Fruit fly (Drosophila melanogaster) whole organism, prepupa: ENCODE data around the gene CG15044.

Experiments
- Blimp-1 ChIP-seq: fragments of 200-800 bp; sonication (Bioruptor generic); optimal IDR thresholded peaks from 3 replicates; lab custom pipeline; 2017; ENCODE audit warnings: missing biosample characterization, missing genetic modification characterization, mild to moderate bottlenecking, moderate library complexity, missing genetic modification reagents
- CG3919 ChIP-seq: fragments of 200-800 bp; sonication (Bioruptor generic); optimal IDR thresholded peaks from 3 replicates; lab custom pipeline; 2016; ENCODE audit warnings: missing biosample characterization, missing genetic modification characterization
- CG6808 ChIP-seq: fragments of 200-800 bp; sonication (Bioruptor generic); optimal IDR thresholded peaks from 3 replicates; lab custom pipeline; 2017; ENCODE audit warnings: missing biosample characterization, missing genetic modification characterization, mild to moderate bottlenecking, moderate library complexity, missing genetic modification reagents
- Ets21C ChIP-seq: fragments of 200-800 bp; sonication (Bioruptor generic); optimal IDR thresholded peaks from 3 replicates; lab custom pipeline; 2016; ENCODE audit warnings: missing biosample characterization, missing genetic modification characterization
- Ets96B ChIP-seq: fragments of 200-800 bp; optimal IDR thresholded peaks from 2 replicates; lab custom pipeline; 2019; ENCODE audit warnings: missing biosample characterization, mild to moderate bottlenecking, missing genetic modification characterization, moderate library complexity
- Hr38 ChIP-seq: sonication (Bioruptor generic); optimal IDR thresholded peaks from 2 replicates; lab custom pipeline; 2016; ENCODE audit warnings: missing biosample characterization, missing genetic modification characterization
- Sox102F ChIP-seq: fragments of 200-800 bp; sonication (Bioruptor generic); optimal IDR thresholded peaks from 2 replicates; lab custom pipeline; 2016; ENCODE audit warnings: missing biosample characterization, mild to moderate bottlenecking, missing genetic modification characterization
- cyc ChIP-seq: fragments of 200-800 bp; sonication (Bioruptor generic); optimal IDR thresholded peaks from 3 replicates; lab custom pipeline; 2016; ENCODE audit warnings: missing biosample characterization, missing genetic modification characterization
- esn ChIP-seq: fragments of 200-800 bp; sonication (Bioruptor generic); optimal IDR thresholded peaks from 2 replicates; lab custom pipeline; 2016; ENCODE audit warnings: missing biosample characterization, mild to moderate bottlenecking, missing genetic modification characterization, moderate library complexity
- fkh ChIP-seq: fragments of 200-800 bp; sonication (Bioruptor generic); optimal IDR thresholded peaks from 3 replicates; lab custom pipeline; 2017; ENCODE audit warnings: missing biosample characterization, mild to moderate bottlenecking, missing genetic modification characterization, moderate library complexity
- lz ChIP-seq: fragments of 200-800 bp; sonication (Bioruptor generic); optimal IDR thresholded peaks from 3 replicates; lab custom pipeline; 2016; ENCODE audit warnings: missing biosample characterization, missing genetic modification characterization
- pdm3 ChIP-seq: fragments of 200-800 bp; sonication (Bioruptor generic); optimal IDR thresholded peaks from 3 replicates; lab custom pipeline; 2016; ENCODE audit warnings: missing biosample characterization, missing genetic modification characterization

DNA sequence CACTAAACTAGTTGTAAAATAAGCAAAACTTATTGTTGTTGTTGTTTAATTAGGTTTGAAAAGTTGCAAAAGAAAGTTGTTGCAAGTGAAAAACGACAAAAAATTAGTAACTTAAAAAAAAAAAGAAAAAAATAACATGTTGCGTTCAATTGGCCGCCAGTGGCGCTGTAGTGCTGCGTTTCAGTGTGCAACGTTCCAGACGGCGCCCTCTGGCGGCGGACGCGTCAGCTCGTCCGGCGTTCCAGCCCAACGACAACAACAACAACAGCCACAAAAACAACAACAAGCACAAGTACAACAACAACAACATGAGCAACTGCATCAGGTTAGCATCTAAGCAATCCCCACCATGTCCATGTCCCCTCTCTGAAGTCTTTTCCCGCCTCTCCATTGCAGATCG, 25.6 kb upstream of the CG15044 start:
- no peak for TF ChIP-seq CG3919 (GFP tag; lab: Kevin White, UChicago)
- peak; percentile 33 for TF ChIP-seq lz (GFP tag; lab: Kevin White, UChicago)
- TF ChIP-seq Sox102F = no peak
- peak; percentile 33 for TF ChIP-seq esn (GFP tag; lab: Kevin White, UChicago)
- no peak for TF ChIP-seq Blimp-1 (GFP tag; lab: Kevin White, UChicago)
- no peak for TF ChIP-seq Hr38 (GFP tag; lab: Kevin White, UChicago)
- no peak for TF ChIP-seq fkh
- no peak for TF ChIP-seq Ets21C
- no peak for TF ChIP-seq Ets96B (tag; lab: Kevin White, UChicago)
- peak; percentile 30 for TF ChIP-seq pdm3 (GFP tag; lab: Kevin White, UChicago)
- no peak for TF ChIP-seq cyc (GFP tag; lab: Kevin White, UChicago)
- TF ChIP-seq CG6808 (GFP tag; lab: Kevin White, UChicago) = peak; percentile 10
